Fruit fly (Drosophila melanogaster): ENCODE data around the gene Rpn9.

Gene Rpn9

dm6 chr3R:23726740-23727139 lies 6.5 kb downstream of the Rpn9 start:
- no peak for TF ChIP-seq lola (GFP tag; optimal IDR thresholded peaks at IDR 0.05)
- peak; percentile 19 for TF ChIP-seq Jra (GFP tag; optimal IDR thresholded peaks at IDR 0.05)
- TF ChIP-seq brk (GFP tag; optimal IDR thresholded peaks at IDR 0.05): peak; percentile 55
- TF ChIP-seq ey (GFP tag; optimal IDR thresholded peaks at IDR 0.05): peak; percentile 68
- TF ChIP-seq GATAd (GFP tag; optimal IDR thresholded peaks at IDR 0.05): no peak
- peak; percentile 55 for TF ChIP-seq Hnf4 (GFP tag; optimal IDR thresholded peaks at IDR 0.05)
- no peak for TF ChIP-seq Myc (optimal IDR thresholded peaks at IDR 0.05)
- peak; percentile 8 for TF ChIP-seq Rel (GFP tag; optimal IDR thresholded peaks at IDR 0.05)
- TF ChIP-seq Rel (tag; optimal IDR thresholded peaks at IDR 0.05): no peak
- TF ChIP-seq fru (GFP tag; optimal IDR thresholded peaks at IDR 0.05): peak; percentile 81
- no peak for TF ChIP-seq Abd-B (GFP tag; optimal IDR thresholded peaks at IDR 0.05)
- no peak for TF ChIP-seq dsf (GFP tag; optimal IDR thresholded peaks at IDR 0.05; ENCODE audit: borderline replicate concordance)
- TF ChIP-seq Hr83 (GFP tag; optimal IDR thresholded peaks at IDR 0.05; ENCODE audit: poor library complexity, severe bottlenecking): no peak
- TF ChIP-seq jim (GFP tag; optimal IDR thresholded peaks at IDR 0.05): no peak
- peak; percentile 85 for TF ChIP-seq sv (GFP tag; optimal IDR thresholded peaks at IDR 0.05)
- no peak for TF ChIP-seq pan (optimal IDR thresholded peaks at IDR 0.05)
- TF ChIP-seq N (GFP tag; optimal IDR thresholded peaks at IDR 0.05): no peak
- TF ChIP-seq br (GFP tag; optimal IDR thresholded peaks at IDR 0.05): peak; percentile 71
- peak; percentile 45 for TF ChIP-seq CG32264 (GFP tag; optimal IDR thresholded peaks at IDR 0.05)
- TF ChIP-seq usp (GFP tag; optimal IDR thresholded peaks at IDR 0.05): no peak
- TF ChIP-seq Dif (GFP tag; optimal IDR thresholded peaks at IDR 0.05; ENCODE audit: partially characterized antibody): no peak
- peak; percentile 58 for TF ChIP-seq psq (GFP tag; optimal IDR thresholded peaks at IDR 0.05)
- TF ChIP-seq Vsx2 (GFP tag; optimal IDR thresholded peaks at IDR 0.05; ENCODE audit: partially characterized antibody): no peak
- peak; percentile 57 for TF ChIP-seq Sp1 (GFP tag; optimal IDR thresholded peaks at IDR 0.05)
- peak; percentile 54 for TF ChIP-seq HLH106 (tag; optimal IDR thresholded peaks at IDR 0.05)
- no peak for TF ChIP-seq Dfd (GFP tag; optimal IDR thresholded peaks at IDR 0.05)
- peak; percentile 48 for TF ChIP-seq sage (GFP tag; optimal IDR thresholded peaks at IDR 0.05)
- TF ChIP-seq foxo (GFP tag; optimal IDR thresholded peaks at IDR 0.05): peak in 1 of 2 experiments; percentile 82
- TF ChIP-seq CrebA (GFP tag; optimal IDR thresholded peaks at IDR 0.05; ENCODE audit: borderline replicate concordance): no peak
- no peak for TF ChIP-seq Mio (GFP tag; optimal IDR thresholded peaks at IDR 0.05)
- TF ChIP-seq Hr78 (GFP tag; optimal IDR thresholded peaks at IDR 0.05): no peak
- TF ChIP-seq rgr (GFP tag; optimal IDR thresholded peaks at IDR 0.05): peak; percentile 82
- peak; percentile 83 for TF ChIP-seq OdsH (GFP tag; optimal IDR thresholded peaks at IDR 0.05)
- TF ChIP-seq woc (GFP tag; optimal IDR thresholded peaks at IDR 0.05): peak; percentile 26
- TF ChIP-seq h (GFP tag; optimal IDR thresholded peaks at IDR 0.05): peak; percentile 83
- no peak for TF ChIP-seq dl (GFP tag; optimal IDR thresholded peaks at IDR 0.05; ENCODE audit: insufficient read depth in 1 of 2, partially characterized antibody in 2 of 2)
- TF ChIP-seq CG9705 (GFP tag; optimal IDR thresholded peaks at IDR 0.05): no peak
- TF ChIP-seq tai (GFP tag; optimal IDR thresholded peaks at IDR 0.05): no peak
- peak; percentile 8 for TF ChIP-seq dmrt93B (GFP tag; optimal IDR thresholded peaks at IDR 0.05)

- TF ChIP-seq CG9705 (GFP tag; optimal IDR thresholded peaks at IDR 0.05) (no peak), Dfd (GFP tag; optimal IDR thresholded peaks at IDR 0.05) (no peak), br (GFP tag; optimal IDR thresholded peaks at IDR 0.05) (peak; percentile 42), Hr83 (GFP tag; optimal IDR thresholded peaks at IDR 0.05; ENCODE audit: poor library complexity, severe bottlenecking) (peak; percentile 21), usp (GFP tag; optimal IDR thresholded peaks at IDR 0.05) (no peak), dmrt93B (GFP tag; optimal IDR thresholded peaks at IDR 0.05) (no peak), pan (optimal IDR thresholded peaks at IDR 0.05) (no peak), h (GFP tag; optimal IDR thresholded peaks at IDR 0.05) (peak; percentile 62), OdsH (GFP tag; optimal IDR thresholded peaks at IDR 0.05) (peak; percentile 43), Sp1 (GFP tag; optimal IDR thresholded peaks at IDR 0.05) (peak; percentile 8), N (GFP tag; optimal IDR thresholded peaks at IDR 0.05) (no peak), CrebA (GFP tag; optimal IDR thresholded peaks at IDR 0.05; ENCODE audit: borderline replicate concordance) (peak; percentile 44), dsf (GFP tag; optimal IDR thresholded peaks at IDR 0.05; ENCODE audit: borderline replicate concordance) (no peak), Rel (GFP tag; optimal IDR thresholded peaks at IDR 0.05) (no peak), Rel (tag; optimal IDR thresholded peaks at IDR 0.05) (peak; percentile 85), Hnf4 (GFP tag; optimal IDR thresholded peaks at IDR 0.05) (peak; percentile 0), brk (GFP tag; optimal IDR thresholded peaks at IDR 0.05) (no peak)
Measured at dm6 chr3R:23725711-23726349, 7.4 kb downstream of the Rpn9 start.

Measured in whole organism, wandering third instar larva.